Fruit fly (Drosophila melanogaster) whole organism, wandering third instar larva: ENCODE data around the gene Dus4.

Experiments
- Dif ChIP-seq: fragments of 200-275, 200-300 bp; sonication (Bioruptor generic); optimal IDR thresholded peaks from 2 replicates; lab custom pipeline; 2018; ENCODE audit warnings: missing biosample characterization, missing genetic modification characterization; ENCODE audit not compliant: partially characterized antibody
- Hr78 ChIP-seq: fragments of >200 bp; optimal IDR thresholded peaks from 2 replicates; lab custom pipeline; 2017; ENCODE audit warnings: missing biosample characterization, missing genetic modification characterization

- TF ChIP-seq Dif (no peak), Hr78 (no peak)
Measured at dm6 chr2L:19023972-19024743, 38.9 kb upstream of the Dus4 start.
